Worm (Caenorhabditis elegans): Measurements from ENCODE around the gene trp-2.

DNA sequence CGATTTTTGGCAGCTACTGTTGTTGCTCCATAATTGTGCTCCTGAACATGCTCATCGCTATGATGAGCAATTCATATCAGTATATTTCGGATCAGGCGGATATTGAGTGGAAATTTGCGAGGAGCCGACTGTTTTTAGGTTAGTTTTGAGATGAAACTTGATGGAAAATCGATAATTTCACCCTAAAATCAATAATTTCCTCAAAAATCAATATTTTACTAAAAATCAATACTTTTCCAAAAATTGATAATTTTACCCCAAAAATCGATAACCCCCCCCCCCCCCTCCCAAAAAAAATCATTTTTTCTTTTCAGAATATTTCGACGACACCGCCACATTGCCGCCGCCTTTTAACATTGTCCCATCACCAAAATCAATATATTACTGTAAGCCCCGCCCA lies 7.2 kb downstream of the trp-2 start:
- TF ChIP-seq aly-2 (tag; optimal IDR thresholded peaks at IDR 0.05): no peak
- no peak for TF ChIP-seq nhr-12 (tag; optimal IDR thresholded peaks at IDR 0.05)
- TF ChIP-seq snpc-4 (tag; optimal IDR thresholded peaks at IDR 0.05): no peak
- no peak for TF ChIP-seq zag-1 (tag; optimal IDR thresholded peaks at IDR 0.05)
- no peak for TF ChIP-seq mab-5 (tag; optimal IDR thresholded peaks at IDR 0.05)
- TF ChIP-seq lsy-2 (tag; optimal IDR thresholded peaks at IDR 0.05): no peak
- TF ChIP-seq ztf-1 (GFP tag; conservative IDR thresholded peaks at IDR 0.05): no peak
- no peak for TF ChIP-seq egl-27 (tag; optimal IDR thresholded peaks at IDR 0.05)
- TF ChIP-seq fos-1 (tag; optimal IDR thresholded peaks at IDR 0.05): no peak
